Worm (Caenorhabditis elegans) whole organism, L1 larva: ENCODE measurements around the gene K01F9.2.
A peak's percentile ranks its signal among the peaks of the same experiment; 100 is the strongest.
"Not testable (repeated sequence)": the region's sequence is repeated elsewhere in the genome, so short reads cannot be mapped to it uniquely, and the experiment has no call there.

Source experiments
- C04F5.9 ChIP-seq: sonication (generic microtip); optimal IDR thresholded peaks from 2 replicates; lab custom pipeline; 2016; ENCODE audit warnings: missing genetic modification characterization, missing compliant biosample characterization
- C16A3.4 ChIP-seq: fragments of 150-350 bp; optimal IDR thresholded peaks from 2 replicates; lab custom pipeline; 2014; ENCODE audit warnings: missing biosample characterization, missing genetic modification characterization
- aha-1 ChIP-seq: fragments of 150-350 bp; optimal IDR thresholded peaks from 2 replicates; lab custom pipeline; 2014; ENCODE audit warnings: missing biosample characterization, missing genetic modification characterization
- alr-1 ChIP-seq: fragments of 200-800 bp; sonication (Bioruptor generic); optimal IDR thresholded peaks from 2 replicates; lab custom pipeline; 2018; ENCODE audit warnings: borderline replicate concordance, mild to moderate bottlenecking, missing genetic modification characterization, missing compliant biosample characterization
- aly-2 ChIP-seq: fragments of 150-350 bp; optimal IDR thresholded peaks from 2 replicates; lab custom pipeline; 2014; ENCODE audit warnings: missing biosample characterization, missing genetic modification characterization
- blmp-1 ChIP-seq: fragments of 150-350 bp; optimal IDR thresholded peaks from 2 replicates; lab custom pipeline; 2014; ENCODE audit warnings: missing biosample characterization, missing genetic modification characterization
- ceh-8 ChIP-seq: fragments of 200-800 bp; sonication (Bioruptor generic); optimal IDR thresholded peaks from 2 replicates; lab custom pipeline; 2018; ENCODE audit warnings: mild to moderate bottlenecking, missing genetic modification characterization, moderate library complexity, missing compliant biosample characterization
- ceh-88 ChIP-seq: fragments of 200-800 bp; sonication (Bioruptor generic); IDR thresholded peaks from 2 replicates; pipeline ENCODE4 v1.3.6; 2022; ENCODE audit warnings: missing genetic modification characterization, missing compliant biosample characterization
- ceh-90 ChIP-seq: sonication (generic microtip); optimal IDR thresholded peaks from 2 replicates; lab custom pipeline; 2016; ENCODE audit warnings: missing genetic modification characterization, missing compliant biosample characterization
- dpl-1 ChIP-seq, 3 experiments: fragments of 150-350 bp in 2 of 3; sonication (generic microtip) in 1 of 3; optimal IDR thresholded peaks; 2 replicates each; lab custom pipeline; 2014 to 2017; ENCODE audit warnings: missing biosample characterization in 3 of 3, missing genetic modification characterization in 3 of 3, missing genetic modification reagents in 3 of 3
- dsc-1 ChIP-seq: sonication (generic microtip); optimal IDR thresholded peaks from 2 replicates; lab custom pipeline; 2016; ENCODE audit warnings: mild to moderate bottlenecking, missing genetic modification characterization, missing compliant biosample characterization
- efl-1 ChIP-seq, 4 experiments: fragments of 150-350 bp; optimal IDR thresholded peaks in 3 of 4; peaks in 1 of 4; 1 replicate in 1 of 4; 2 replicates in 3 of 4; lab custom pipeline; 2014; ENCODE audit warnings: missing biosample characterization in 2 of 4, missing genetic modification characterization in 2 of 4, missing genetic modification reagents in 2 of 4
- efl-3 ChIP-seq: fragments of 200-800 bp; sonication (Bioruptor generic); optimal IDR thresholded peaks from 2 replicates; lab custom pipeline; 2018; ENCODE audit warnings: mild to moderate bottlenecking, missing genetic modification characterization, missing compliant biosample characterization
- ets-5 ChIP-seq: fragments of 200-800 bp; sonication (Bioruptor generic); IDR thresholded peaks from 2 replicates; pipeline ENCODE4 v1.3.6; 2022; ENCODE audit warnings: missing genetic modification characterization, missing compliant biosample characterization
- fkh-10 ChIP-seq: sonication (generic microtip); optimal IDR thresholded peaks from 2 replicates; lab custom pipeline; 2017; ENCODE audit warnings: missing biosample characterization, missing genetic modification reagents, missing genetic modification characterization
- fos-1 ChIP-seq: fragments of 150-350 bp; optimal IDR thresholded peaks from 2 replicates; lab custom pipeline; 2014; ENCODE audit warnings: missing biosample characterization, missing genetic modification characterization
- hlh-17 ChIP-seq: fragments of 200-800 bp; sonication (Bioruptor generic); optimal IDR thresholded peaks from 2 replicates; lab custom pipeline; 2018; ENCODE audit warnings: missing genetic modification characterization, mild to moderate bottlenecking, missing compliant biosample characterization, moderate library complexity, borderline replicate concordance
- irx-1 ChIP-seq: sonication (generic microtip); optimal IDR thresholded peaks from 2 replicates; lab custom pipeline; 2016; ENCODE audit warnings: missing genetic modification characterization, missing compliant biosample characterization
- jun-1 ChIP-seq: fragments of 150-350 bp; optimal IDR thresholded peaks from 2 replicates; lab custom pipeline; 2014; ENCODE audit warnings: missing biosample characterization, missing genetic modification reagents, missing genetic modification characterization
- lin-14 ChIP-seq: fragments of 200-800 bp; sonication (Bioruptor generic); optimal IDR thresholded peaks from 2 replicates; lab custom pipeline; 2018; ENCODE audit warnings: mild to moderate bottlenecking, missing genetic modification characterization, moderate library complexity, missing compliant biosample characterization
- lin-15B ChIP-seq: fragments of 150-350 bp; sonication (generic microtip); optimal IDR thresholded peaks from 3 replicates; lab custom pipeline; 2014; ENCODE audit warnings: missing biosample characterization, missing genetic modification characterization
- lir-3 ChIP-seq: sonication (generic microtip); optimal IDR thresholded peaks from 2 replicates; lab custom pipeline; 2016; ENCODE audit warnings: mild to moderate bottlenecking, missing genetic modification characterization, moderate library complexity, missing compliant biosample characterization; ENCODE audit not compliant: poor library complexity
- lsy-2 ChIP-seq, 2 experiments: fragments of 150-350 bp; optimal IDR thresholded peaks; 2 replicates each; lab custom pipeline; 2014; ENCODE audit warnings: missing biosample characterization in 2 of 2, missing genetic modification characterization in 2 of 2
- mef-2 ChIP-seq: fragments of 150-350 bp; optimal IDR thresholded peaks from 2 replicates; lab custom pipeline; 2014; ENCODE audit warnings: missing biosample characterization, missing genetic modification characterization
- mep-1 ChIP-seq: fragments of 150-350 bp; optimal IDR thresholded peaks from 2 replicates; lab custom pipeline; 2014; ENCODE audit warnings: missing biosample characterization, missing genetic modification characterization
- nhr-19 ChIP-seq: fragments of 200-800 bp; sonication (Bioruptor generic); conservative IDR thresholded peaks from 2 replicates; pipeline ENCODE4 v1.3.6; 2022; ENCODE audit warnings: missing genetic modification characterization, missing compliant biosample characterization
- nhr-237 ChIP-seq: fragments of 150-350 bp; optimal IDR thresholded peaks from 2 replicates; lab custom pipeline; 2014; ENCODE audit warnings: missing biosample characterization, missing genetic modification characterization
- nhr-28 ChIP-seq: fragments of 150-350 bp; optimal IDR thresholded peaks from 2 replicates; lab custom pipeline; 2014; ENCODE audit warnings: missing biosample characterization, missing genetic modification characterization
- nhr-47 ChIP-seq: sonication (generic microtip); optimal IDR thresholded peaks from 2 replicates; lab custom pipeline; 2016; ENCODE audit warnings: mild to moderate bottlenecking, missing genetic modification characterization, moderate library complexity, missing compliant biosample characterization
- nhr-71 ChIP-seq: sonication (generic microtip); optimal IDR thresholded peaks from 2 replicates; lab custom pipeline; 2016; ENCODE audit warnings: mild to moderate bottlenecking, missing genetic modification characterization, moderate library complexity, missing compliant biosample characterization
- nhr-77 ChIP-seq: fragments of 150-350 bp; optimal IDR thresholded peaks from 2 replicates; lab custom pipeline; 2014; ENCODE audit warnings: missing biosample characterization, missing genetic modification characterization
- nhr-84 ChIP-seq: sonication (generic microtip); optimal IDR thresholded peaks from 2 replicates; lab custom pipeline; 2017; ENCODE audit warnings: missing biosample characterization, missing genetic modification characterization
- nhr-85 ChIP-seq: sonication (generic microtip); peaks from one replicate; lab custom pipeline; 2016; ENCODE audit warnings: missing genetic modification characterization, inconsistent platforms, missing compliant biosample characterization
- nhr-90 ChIP-seq: sonication (generic microtip); optimal IDR thresholded peaks from 2 replicates; lab custom pipeline; 2016; ENCODE audit warnings: mild to moderate bottlenecking, missing genetic modification characterization, missing compliant biosample characterization; ENCODE audit not compliant: poor library complexity
- pax-3 ChIP-seq: fragments of 200-800 bp; sonication (Bioruptor generic); optimal IDR thresholded peaks from 2 replicates; lab custom pipeline; 2018; ENCODE audit warnings: mild to moderate bottlenecking, missing genetic modification characterization, moderate library complexity, missing compliant biosample characterization
- pqm-1 ChIP-seq: sonication (generic microtip); optimal IDR thresholded peaks from 3 replicates; lab custom pipeline; 2017; ENCODE audit warnings: missing biosample characterization, missing genetic modification characterization
- sox-4 ChIP-seq: sonication (generic microtip); optimal IDR thresholded peaks from 2 replicates; lab custom pipeline; 2016; ENCODE audit warnings: missing genetic modification characterization, missing compliant biosample characterization
- swsn-7 ChIP-seq: sonication (generic microtip); optimal IDR thresholded peaks from 2 replicates; lab custom pipeline; 2016; ENCODE audit warnings: missing genetic modification characterization, missing compliant biosample characterization
- tbx-2 ChIP-seq: sonication (generic microtip); optimal IDR thresholded peaks from 2 replicates; lab custom pipeline; 2016; ENCODE audit warnings: missing genetic modification characterization, missing compliant biosample characterization
- tlp-1 ChIP-seq: fragments of 150-350 bp; optimal IDR thresholded peaks from 2 replicates; lab custom pipeline; 2014; ENCODE audit warnings: missing biosample characterization, missing genetic modification characterization
- unc-130 ChIP-seq: fragments of 150-350 bp; optimal IDR thresholded peaks from 2 replicates; lab custom pipeline; 2017; ENCODE audit warnings: missing biosample characterization, missing genetic modification characterization, inconsistent platforms
- unc-30 ChIP-seq: sonication (generic microtip); optimal IDR thresholded peaks from 2 replicates; lab custom pipeline; 2017; ENCODE audit warnings: missing biosample characterization, missing genetic modification characterization
- unc-62 ChIP-seq: fragments of 150-350 bp; optimal IDR thresholded peaks from 2 replicates; lab custom pipeline; 2014; ENCODE audit warnings: missing biosample characterization, missing genetic modification reagents, missing genetic modification characterization
- unc-86 ChIP-seq: sonication (generic microtip); optimal IDR thresholded peaks from 2 replicates; lab custom pipeline; 2016; ENCODE audit warnings: missing genetic modification characterization, missing compliant biosample characterization
- zip-4 ChIP-seq: fragments of 200-800 bp; sonication (Bioruptor generic); optimal IDR thresholded peaks from 2 replicates; lab custom pipeline; 2018; ENCODE audit warnings: mild to moderate bottlenecking, missing genetic modification characterization, moderate library complexity, missing compliant biosample characterization
- ztf-4 ChIP-seq: fragments of 150-350 bp; optimal IDR thresholded peaks from 2 replicates; lab custom pipeline; 2014; ENCODE audit warnings: missing biosample characterization, missing genetic modification characterization

K01F9.2 gene

DNA sequence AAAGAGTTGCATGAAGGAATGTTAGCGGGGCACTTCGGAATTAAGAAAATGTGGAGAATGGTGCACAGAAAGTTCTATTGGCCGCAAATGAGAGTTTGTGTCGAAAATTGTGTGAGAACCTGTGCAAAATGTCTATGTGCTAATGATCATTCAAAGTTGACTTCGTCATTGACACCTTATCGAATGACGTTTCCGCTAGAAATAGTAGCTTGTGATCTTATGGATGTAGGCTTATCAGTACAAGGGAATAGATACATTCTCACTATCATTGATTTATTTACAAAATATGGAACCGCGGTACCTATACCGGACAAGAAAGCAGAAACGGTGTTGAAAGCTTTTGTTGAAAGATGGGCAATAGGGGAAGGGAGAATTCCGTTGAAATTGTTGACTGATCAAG, 18.4 kb downstream of the K01F9.2 start:
- TF ChIP-seq ets-5 (no peak), efl-1 (optimal IDR thresholded peaks at IDR 0.05; lab: Kevin White, UChicago) (no peak), efl-1 (GFP tag; optimal IDR thresholded peaks at IDR 0.05 in 1 of 2; lab: Kevin White, UChicago) (peak in 1 of 2 experiments; percentile 65)

DNA sequence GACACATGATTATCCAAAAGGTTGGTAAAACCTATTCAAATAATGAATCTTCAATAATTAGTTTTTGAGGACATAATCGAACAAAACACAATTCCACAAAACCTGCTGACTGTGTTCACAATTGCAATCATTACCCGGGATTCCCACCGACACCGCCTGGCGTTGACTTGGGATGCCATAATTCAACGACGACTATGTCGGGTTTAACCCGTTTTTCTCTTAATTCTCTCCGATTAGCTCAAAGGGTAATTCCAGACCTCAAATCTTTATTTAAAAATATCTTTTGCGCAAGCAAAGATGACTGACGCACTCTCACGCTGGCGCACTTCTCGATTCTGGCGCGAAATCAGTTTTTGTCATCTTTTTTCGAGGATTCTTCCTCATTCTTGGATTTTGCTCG, 24.5 kb downstream of the K01F9.2 start:
- not testable (repeated sequence) for TF ChIP-seq efl-1 (optimal IDR thresholded peaks at IDR 0.05; lab: Kevin White, UChicago)
- peak in 1 of 2 experiments; percentile 77 for TF ChIP-seq efl-1 (GFP tag; optimal IDR thresholded peaks at IDR 0.05 in 1 of 2; lab: Kevin White, UChicago)

DNA sequence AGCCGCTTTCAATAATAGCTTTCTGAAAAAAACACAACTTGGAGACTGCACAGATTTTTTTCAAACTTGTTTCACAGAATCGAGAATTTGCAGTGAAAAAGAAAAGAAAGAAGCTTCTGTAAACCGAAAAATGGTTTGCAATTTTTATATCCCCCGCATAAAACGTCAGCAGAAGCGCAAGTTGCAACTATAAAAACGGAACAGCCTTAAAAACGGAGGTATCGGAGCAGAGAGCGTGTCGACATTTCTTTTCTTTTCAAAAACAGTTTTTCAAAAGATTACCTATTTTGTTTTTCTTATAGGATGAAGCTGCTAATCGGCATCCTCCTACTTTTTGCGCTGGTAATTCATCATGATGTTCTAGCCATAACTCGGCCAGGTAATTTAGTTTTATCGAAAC, 25.0 kb downstream of the K01F9.2 start, which contains the start of gene plg-1:
Gene plg-1, plus strand, starts transcription at position 301 of the 400 bp plus-strand sequence.
- TF ChIP-seq blmp-1 (tag; lab: Kevin White, UChicago), result no peak
- TF ChIP-seq dsc-1 (tag; lab: Kevin White, UChicago), result no peak
- TF ChIP-seq pax-3 (tag; lab: Kevin White, UChicago), result no peak
- TF ChIP-seq hlh-17, result no peak
- no peak for TF ChIP-seq ztf-4 (tag; lab: Kevin White, UChicago)
- no peak for TF ChIP-seq lin-14 (GFP tag; lab: Kevin White, UChicago)
- TF ChIP-seq nhr-77 (tag; lab: Kevin White, UChicago), result no peak
- no peak for TF ChIP-seq mep-1 (tag; lab: Kevin White, UChicago)
- TF ChIP-seq, all 84 proteins: peak for 0

DNA sequence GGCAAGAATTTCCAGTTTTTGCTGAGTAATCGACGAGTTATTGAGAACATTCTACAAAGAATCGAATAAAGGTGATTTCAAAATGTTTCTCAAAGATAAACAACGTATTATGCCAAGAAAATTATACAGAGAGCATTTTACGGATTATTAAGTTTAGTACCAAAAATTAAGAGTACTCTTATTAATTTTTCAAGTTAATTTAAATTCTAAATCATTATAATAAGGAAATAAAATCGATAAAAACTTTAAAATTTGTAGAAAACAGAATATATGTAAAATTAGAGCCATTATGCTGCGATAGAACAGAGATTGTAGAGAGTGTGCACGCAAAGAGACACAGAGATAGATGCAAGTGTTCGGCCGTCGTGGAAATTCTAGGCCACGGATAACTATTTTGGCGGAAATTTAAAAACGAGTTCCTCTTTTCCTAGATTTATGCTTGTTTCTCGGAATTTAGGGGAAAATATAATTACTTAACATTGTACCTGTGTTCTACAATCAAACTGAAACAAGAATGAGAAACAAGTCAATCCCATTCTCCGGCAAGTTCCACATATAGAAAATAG, 26.4 kb downstream of the K01F9.2 start, which contains the start of gene F44E2.9:
Gene F44E2.9, minus strand, starts transcription at position 51 of the 566 bp plus-strand sequence.
- TF ChIP-seq unc-30 (tag; lab: Kevin White, UChicago) (no peak), pqm-1 (tag; lab: Kevin White, UChicago) (no peak), ets-5 (no peak), lsy-2 (tag; optimal IDR thresholded peaks at IDR 0.05; lab: Kevin White, UChicago) (peak; percentile 76 to 86), nhr-237 (tag; lab: Kevin White, UChicago) (no peak), nhr-90 (peak; percentile 79), swsn-7 (tag; lab: Kevin White, UChicago) (peak; percentile 69), fos-1 (tag; lab: Kevin White, UChicago) (no peak), lin-15B (tag; lab: Kevin White, UChicago) (peak; percentile 33), irx-1 (peak; percentile 62), sox-4 (tag; lab: Kevin White, UChicago) (no peak), nhr-19 (GFP tag; lab: Robert Waterston, UW) (peak; percentile 55), aha-1 (no peak), ceh-90 (tag; lab: Kevin White, UChicago) (peak; percentile 88), nhr-77 (tag; lab: Kevin White, UChicago) (no peak), nhr-47 (tag; lab: Kevin White, UChicago) (no peak), efl-3 (no peak), dpl-1 (GFP tag; optimal IDR thresholded peaks at IDR 0.05; lab: Kevin White, UChicago) (peak; percentile 89 to 95 (median 93)), ztf-4 (tag; lab: Kevin White, UChicago) (no peak), C16A3.4 (tag; lab: Kevin White, UChicago) (peak; percentile 39), tbx-2 (tag; lab: Kevin White, UChicago) (peak; percentile 77), aly-2 (no peak), nhr-84 (tag; lab: Kevin White, UChicago) (no peak), unc-62 (no peak), C04F5.9 (tag; lab: Kevin White, UChicago) (peak; percentile 69), lir-3 (tag; lab: Kevin White, UChicago) (peak; percentile 93), tlp-1 (no peak), nhr-85 (tag; lab: Kevin White, UChicago) (peak; percentile 81), ceh-88 (GFP tag; lab: Robert Waterston, UW) (no peak), fkh-10 (GFP tag; lab: Kevin White, UChicago) (peak; percentile 7), nhr-71 (tag; lab: Kevin White, UChicago) (peak; percentile 80), zip-4 (GFP tag; lab: Kevin White, UChicago) (no peak), nhr-28 (no peak), mep-1 (tag; lab: Kevin White, UChicago) (peak; percentile 65), ceh-8 (GFP tag; lab: Kevin White, UChicago) (peak; percentile 26), unc-130 (tag; lab: Kevin White, UChicago) (peak; percentile 51), unc-86 (tag; lab: Kevin White, UChicago) (peak; percentile 59), mef-2 (tag; lab: Kevin White, UChicago) (no peak), jun-1 (tag; lab: Kevin White, UChicago) (no peak), alr-1 (tag; lab: Kevin White, UChicago) (no peak)
